Worm (Caenorhabditis elegans): ENCODE data around the gene C05D10.4.

DNA sequence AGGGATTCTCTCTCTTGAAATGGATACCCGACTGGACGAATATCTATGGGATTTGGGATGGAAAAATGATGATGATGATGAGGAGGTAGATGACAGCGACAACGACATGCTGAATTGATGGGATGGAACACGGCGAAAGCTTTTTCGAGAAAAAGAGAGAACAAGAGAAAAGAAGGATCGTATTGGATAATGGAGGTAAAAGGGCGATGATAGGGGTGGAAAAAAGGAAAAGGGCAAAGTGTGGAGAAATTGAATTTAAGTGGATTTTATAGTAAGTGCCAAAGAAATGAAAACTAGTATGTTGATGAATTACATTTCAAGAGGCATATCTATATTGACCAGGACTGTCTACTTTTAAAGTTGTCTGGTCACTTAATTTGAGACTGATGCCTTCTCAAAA is 3.2 kb upstream of the C05D10.4 start:
- TF ChIP-seq dmd-4 (tag; optimal IDR thresholded peaks at IDR 0.05; ENCODE audit: borderline replicate concordance) (no peak), ceh-48 (tag; optimal IDR thresholded peaks at IDR 0.05) (no peak), ama-1 (optimal IDR thresholded peaks at IDR 0.05) (no peak), unc-42 (tag; optimal IDR thresholded peaks at IDR 0.05) (no peak), mec-3 (tag; optimal IDR thresholded peaks at IDR 0.05; ENCODE audit: borderline replicate concordance) (no peak), hlh-30 (tag; optimal IDR thresholded peaks at IDR 0.05; ENCODE audit: insufficient read depth) (no peak), nhr-232 (tag; optimal IDR thresholded peaks at IDR 0.05) (no peak)
